Fruit fly (Drosophila melanogaster) whole organism, embryonic: ENCODE results near the gene CG12974.

Source experiments
- B-H1 ChIP-seq: fragments of 200-800 bp; sonication (Bioruptor generic); IDR thresholded peaks from 3 replicates; pipeline ENCODE4 v1.3.6; 2022; ENCODE audit warnings: missing biosample characterization, missing genetic modification characterization
- CG3281 ChIP-seq: fragments of 200-800 bp; sonication (Bioruptor generic); optimal IDR thresholded peaks from 3 replicates; lab custom pipeline; 2017; ENCODE audit warnings: missing biosample characterization, mild to moderate bottlenecking, missing genetic modification characterization
- CG9932 ChIP-seq: fragments of 200-800 bp; sonication (Bioruptor generic); IDR thresholded peaks from 2 replicates; pipeline ENCODE4 v1.3.6; 2022; ENCODE audit warnings: missing biosample characterization, missing genetic modification characterization
- ERR ChIP-seq: fragments of 200-800 bp; sonication (Bioruptor generic); optimal IDR thresholded peaks from 2 replicates; lab custom pipeline; 2016; ENCODE audit warnings: missing biosample characterization, missing genetic modification characterization
- Nf-YC ChIP-seq: fragments of 200-800 bp; optimal IDR thresholded peaks from 3 replicates; lab custom pipeline; 2019; ENCODE audit warnings: missing biosample characterization, mild to moderate bottlenecking, missing genetic modification characterization, moderate library complexity
- Ssrp ChIP-seq: fragments of 200-800 bp; sonication (Bioruptor generic); optimal IDR thresholded peaks from 2 replicates; lab custom pipeline; 2018; ENCODE audit warnings: missing biosample characterization, mild to moderate bottlenecking, missing genetic modification characterization, moderate library complexity
- ab ChIP-seq: fragments of 200-800 bp; sonication (Bioruptor generic); optimal IDR thresholded peaks from 2 replicates; lab custom pipeline; 2016; ENCODE audit warnings: missing biosample characterization, missing genetic modification characterization
- eyg ChIP-seq: fragments of 200-800 bp; sonication (Bioruptor generic); optimal IDR thresholded peaks from 3 replicates; lab custom pipeline; 2016; ENCODE audit warnings: missing biosample characterization, missing genetic modification characterization
- gro ChIP-seq: fragments of 200-800 bp; sonication (Bioruptor generic); optimal IDR thresholded peaks from 2 replicates; lab custom pipeline; 2016; ENCODE audit warnings: missing biosample characterization, missing genetic modification characterization
- rib ChIP-seq: fragments of 200-800 bp; sonication (Bioruptor generic); IDR thresholded peaks from 2 replicates; pipeline ENCODE4 v1.3.6; 2022; ENCODE audit warnings: missing biosample characterization, missing genetic modification characterization
- sisA ChIP-seq: fragments of 200-800 bp; sonication (Bioruptor generic); IDR thresholded peaks from 2 replicates; pipeline ENCODE4 v1.3.6; 2022; ENCODE audit warnings: missing biosample characterization, missing genetic modification characterization
- wdn ChIP-seq: fragments of 200-800 bp; sonication (Bioruptor generic); IDR thresholded peaks from 2 replicates; pipeline ENCODE4 v1.3.6; 2022; ENCODE audit warnings: missing biosample characterization, missing genetic modification characterization

DNA sequence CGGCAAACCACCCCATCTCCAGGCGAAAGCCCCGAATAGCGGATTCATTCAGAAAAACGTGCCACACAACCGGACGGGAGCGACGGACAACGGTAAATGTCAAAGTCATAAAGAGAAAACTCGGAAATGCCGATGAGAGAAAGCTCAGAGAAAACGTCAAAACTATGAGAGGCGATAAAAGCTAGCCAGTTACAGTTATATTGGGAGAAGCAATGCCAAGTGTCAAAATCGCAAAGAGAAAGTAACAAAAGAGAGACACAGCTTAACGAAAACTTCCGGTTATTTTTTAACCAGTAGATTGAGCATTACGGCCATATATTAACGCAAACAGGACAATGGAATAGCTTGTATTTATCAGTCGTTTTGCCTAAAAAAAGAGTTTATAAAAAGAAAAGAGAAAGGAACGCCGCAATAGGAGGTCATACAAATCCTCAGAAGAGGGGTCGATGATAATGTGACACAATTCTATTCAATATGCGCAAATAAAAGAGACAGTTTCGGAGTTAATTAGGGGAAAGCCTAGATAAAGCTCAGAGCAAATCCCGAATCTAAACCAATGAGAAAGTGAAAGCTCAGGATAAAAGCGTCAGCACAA is 33.6 kb upstream of the CG12974 start:
- TF ChIP-seq Ssrp (tag; lab: Kevin White, UChicago) = no peak
- TF ChIP-seq gro (GFP tag; lab: Kevin White, UChicago) = no peak
- TF ChIP-seq B-H1 (GFP tag; lab: Robert Waterston, UW) = no peak
- no peak for TF ChIP-seq wdn (GFP tag; lab: Robert Waterston, UW)
- TF ChIP-seq Nf-YC (tag; lab: Kevin White, UChicago) = no peak
- TF ChIP-seq CG9932 (GFP tag; lab: Robert Waterston, UW) = no peak
- TF ChIP-seq CG3281 (GFP tag; lab: Kevin White, UChicago) = no peak
- no peak for TF ChIP-seq sisA (GFP tag; lab: Robert Waterston, UW)
- no peak for TF ChIP-seq ab
- TF ChIP-seq eyg (GFP tag; lab: Kevin White, UChicago) = no peak
- no peak for TF ChIP-seq rib (GFP tag; lab: Robert Waterston, UW)
- no peak for TF ChIP-seq ERR (GFP tag; lab: Kevin White, UChicago)
